Fruit fly (Drosophila melanogaster) whole organism, prepupa: ENCODE data around the gene CG16953.

ENCODE experiments used
- Blimp-1 ChIP-seq: fragments of 200-800 bp; sonication (Bioruptor generic); optimal IDR thresholded peaks from 3 replicates; lab custom pipeline; 2017; ENCODE audit warnings: missing biosample characterization, missing genetic modification characterization, mild to moderate bottlenecking, moderate library complexity, missing genetic modification reagents
- CG10631 ChIP-seq: fragments of 200-800 bp; sonication (Bioruptor generic); optimal IDR thresholded peaks from 2 replicates; lab custom pipeline; 2016; ENCODE audit warnings: missing biosample characterization, missing genetic modification characterization
- CG10669 ChIP-seq: fragments of 200-800 bp; sonication (Bioruptor generic); optimal IDR thresholded peaks from 3 replicates; lab custom pipeline; 2018; ENCODE audit warnings: missing biosample characterization, mild to moderate bottlenecking, missing genetic modification characterization, moderate library complexity
- CG11762 ChIP-seq: fragments of 200-800 bp; sonication (Bioruptor generic); optimal IDR thresholded peaks from 3 replicates; lab custom pipeline; 2016; ENCODE audit warnings: missing biosample characterization, missing genetic modification characterization; ENCODE audit not compliant: insufficient read depth
- CG11902 ChIP-seq: fragments of 200-800 bp; sonication (Bioruptor generic); optimal IDR thresholded peaks from 3 replicates; lab custom pipeline; 2016; ENCODE audit warnings: missing biosample characterization, missing genetic modification characterization
- CG15336 ChIP-seq: fragments of 200-800 bp; sonication (Bioruptor generic); IDR thresholded peaks from 2 replicates; pipeline ENCODE4 v1.3.6; 2022; ENCODE audit warnings: missing biosample characterization, missing genetic modification characterization
- CG1621 ChIP-seq: fragments of 200-800 bp; sonication (Bioruptor generic); optimal IDR thresholded peaks from 3 replicates; lab custom pipeline; 2018; ENCODE audit warnings: missing biosample characterization, mild to moderate bottlenecking, missing genetic modification characterization
- CG16779 ChIP-seq: fragments of 200-800 bp; sonication (Bioruptor generic); optimal IDR thresholded peaks from 3 replicates; lab custom pipeline; 2017; ENCODE audit warnings: missing biosample characterization, mild to moderate bottlenecking, missing genetic modification characterization
- CG31627 ChIP-seq: fragments of 200-800 bp; sonication (Bioruptor generic); optimal IDR thresholded peaks from 3 replicates; lab custom pipeline; 2016; ENCODE audit warnings: missing biosample characterization, missing genetic modification characterization
- CG32006 ChIP-seq: fragments of 200-800 bp; sonication (Bioruptor generic); optimal IDR thresholded peaks from 3 replicates; lab custom pipeline; 2017; ENCODE audit warnings: missing biosample characterization, mild to moderate bottlenecking, missing genetic modification characterization
- CG3919 ChIP-seq: fragments of 200-800 bp; sonication (Bioruptor generic); optimal IDR thresholded peaks from 3 replicates; lab custom pipeline; 2016; ENCODE audit warnings: missing biosample characterization, missing genetic modification characterization
- CG4318 ChIP-seq: fragments of 200-800 bp; sonication (Bioruptor generic); optimal IDR thresholded peaks from 3 replicates; lab custom pipeline; 2017; ENCODE audit warnings: missing biosample characterization, mild to moderate bottlenecking, missing genetic modification characterization
- CG6163 ChIP-seq: fragments of 200-800 bp; sonication (Bioruptor generic); IDR thresholded peaks from 3 replicates; pipeline ENCODE4 v1.3.6; 2022; ENCODE audit warnings: missing biosample characterization, missing genetic modification characterization
- CG6276 ChIP-seq: fragments of 200-800 bp; sonication (Bioruptor generic); optimal IDR thresholded peaks from 2 replicates; lab custom pipeline; 2017; ENCODE audit warnings: missing biosample characterization, mild to moderate bottlenecking, missing genetic modification characterization
- CG6792 ChIP-seq: fragments of 200-800 bp; sonication (Bioruptor generic); optimal IDR thresholded peaks from 3 replicates; lab custom pipeline; 2016; ENCODE audit warnings: missing biosample characterization, missing genetic modification characterization
- CG6854 ChIP-seq: fragments of 200-800 bp; sonication (Bioruptor generic); optimal IDR thresholded peaks from 2 replicates; lab custom pipeline; 2017; ENCODE audit warnings: missing biosample characterization, mild to moderate bottlenecking, missing genetic modification characterization
- CG7368 ChIP-seq: fragments of 200-800 bp; sonication (Bioruptor generic); optimal IDR thresholded peaks from 3 replicates; lab custom pipeline; 2016; ENCODE audit warnings: missing biosample characterization, missing genetic modification characterization
- CG8119 ChIP-seq: fragments of 200-800 bp; sonication (Bioruptor generic); IDR thresholded peaks from 3 replicates; pipeline ENCODE4 v1.3.6; 2022; ENCODE audit warnings: missing biosample characterization, missing genetic modification characterization
- CG8319 ChIP-seq: fragments of 200-800 bp; sonication (Bioruptor generic); optimal IDR thresholded peaks from 3 replicates; lab custom pipeline; 2016; ENCODE audit warnings: missing biosample characterization, missing genetic modification characterization
- CG9139 ChIP-seq: fragments of 200-800 bp; sonication (Bioruptor generic); optimal IDR thresholded peaks from 3 replicates; lab custom pipeline; 2017; ENCODE audit warnings: missing biosample characterization, mild to moderate bottlenecking, missing genetic modification characterization
- Eip75B ChIP-seq: fragments of 200-800 bp; sonication (Bioruptor generic); optimal IDR thresholded peaks from 3 replicates; lab custom pipeline; 2016; ENCODE audit warnings: missing biosample characterization, missing genetic modification characterization
- Eip93F ChIP-seq: fragments of 200-800 bp; sonication (Bioruptor generic); optimal IDR thresholded peaks from 2 replicates; lab custom pipeline; 2016; ENCODE audit warnings: missing biosample characterization, mild to moderate bottlenecking, missing genetic modification characterization
- Ets21C ChIP-seq: fragments of 200-800 bp; sonication (Bioruptor generic); optimal IDR thresholded peaks from 3 replicates; lab custom pipeline; 2016; ENCODE audit warnings: missing biosample characterization, missing genetic modification characterization
- Gug ChIP-seq: fragments of 200-800 bp; sonication (Bioruptor generic); IDR thresholded peaks from 2 replicates; pipeline ENCODE4 v1.3.6; 2022; ENCODE audit warnings: missing biosample characterization, missing genetic modification characterization
- Hr39 ChIP-seq: fragments of 200-800 bp; sonication (Bioruptor generic); optimal IDR thresholded peaks from 2 replicates; lab custom pipeline; 2016; ENCODE audit warnings: missing biosample characterization, missing genetic modification characterization
- Hr4 ChIP-seq: fragments of 200-800 bp; sonication (Bioruptor generic); optimal IDR thresholded peaks from 3 replicates; lab custom pipeline; 2016; ENCODE audit warnings: missing biosample characterization, missing genetic modification characterization
- Lpt ChIP-seq: fragments of 200-800 bp; sonication (Bioruptor generic); optimal IDR thresholded peaks from 3 replicates; lab custom pipeline; 2016; ENCODE audit warnings: missing biosample characterization, missing genetic modification characterization
- Met ChIP-seq: fragments of 200-800 bp; sonication (Bioruptor generic); optimal IDR thresholded peaks from 3 replicates; lab custom pipeline; 2016; ENCODE audit warnings: missing biosample characterization, missing genetic modification characterization
- Smox ChIP-seq: fragments of 200-800 bp; sonication (Bioruptor generic); optimal IDR thresholded peaks from 3 replicates; lab custom pipeline; 2016; ENCODE audit warnings: missing biosample characterization, missing genetic modification characterization
- Sox102F ChIP-seq: fragments of 200-800 bp; sonication (Bioruptor generic); optimal IDR thresholded peaks from 2 replicates; lab custom pipeline; 2016; ENCODE audit warnings: missing biosample characterization, mild to moderate bottlenecking, missing genetic modification characterization
- Sox14 ChIP-seq: fragments of 200-800 bp; sonication (Bioruptor generic); optimal IDR thresholded peaks from 3 replicates; lab custom pipeline; 2016; ENCODE audit warnings: missing biosample characterization, missing genetic modification characterization
- achi ChIP-seq: fragments of 200-800 bp; sonication (Bioruptor generic); optimal IDR thresholded peaks from 3 replicates; lab custom pipeline; 2016; ENCODE audit warnings: missing biosample characterization, missing genetic modification characterization
- acj6 ChIP-seq: fragments of 200-800 bp; sonication (Bioruptor generic); optimal IDR thresholded peaks from 3 replicates; lab custom pipeline; 2016; ENCODE audit warnings: missing biosample characterization, missing genetic modification characterization
- cyc ChIP-seq: fragments of 200-800 bp; sonication (Bioruptor generic); optimal IDR thresholded peaks from 3 replicates; lab custom pipeline; 2016; ENCODE audit warnings: missing biosample characterization, missing genetic modification characterization
- dac ChIP-seq: fragments of 200-800 bp; sonication (Bioruptor generic); optimal IDR thresholded peaks from 2 replicates; lab custom pipeline; 2017; ENCODE audit warnings: missing biosample characterization, mild to moderate bottlenecking, missing genetic modification characterization
- dsx ChIP-seq: fragments of 200-800 bp; optimal IDR thresholded peaks from 3 replicates; lab custom pipeline; 2019; ENCODE audit warnings: missing biosample characterization, mild to moderate bottlenecking, missing genetic modification characterization, moderate library complexity; ENCODE audit not compliant: poor library complexity, severe bottlenecking
- eg ChIP-seq: fragments of 200-800 bp; sonication (Bioruptor generic); IDR thresholded peaks from 3 replicates; pipeline ENCODE4 v1.3.6; 2022; ENCODE audit warnings: missing biosample characterization, missing genetic modification characterization
- esn ChIP-seq: fragments of 200-800 bp; sonication (Bioruptor generic); optimal IDR thresholded peaks from 2 replicates; lab custom pipeline; 2016; ENCODE audit warnings: missing biosample characterization, mild to moderate bottlenecking, missing genetic modification characterization, moderate library complexity
- fd59A ChIP-seq: fragments of 200-800 bp; sonication (Bioruptor generic); optimal IDR thresholded peaks from 2 replicates; lab custom pipeline; 2017; ENCODE audit warnings: missing biosample characterization, mild to moderate bottlenecking, missing genetic modification characterization, missing genetic modification reagents
- fd85E ChIP-seq: fragments of 200-800 bp; sonication (Bioruptor generic); optimal IDR thresholded peaks from 3 replicates; lab custom pipeline; 2016; ENCODE audit warnings: missing biosample characterization, missing genetic modification characterization
- fkh ChIP-seq: fragments of 200-800 bp; sonication (Bioruptor generic); optimal IDR thresholded peaks from 3 replicates; lab custom pipeline; 2017; ENCODE audit warnings: missing biosample characterization, mild to moderate bottlenecking, missing genetic modification characterization, moderate library complexity
- net ChIP-seq: fragments of 200-800 bp; sonication (Bioruptor generic); optimal IDR thresholded peaks from 3 replicates; lab custom pipeline; 2016; ENCODE audit warnings: missing biosample characterization, missing genetic modification characterization
- pdm3 ChIP-seq: fragments of 200-800 bp; sonication (Bioruptor generic); optimal IDR thresholded peaks from 3 replicates; lab custom pipeline; 2016; ENCODE audit warnings: missing biosample characterization, missing genetic modification characterization
- salr ChIP-seq, 2 experiments: fragments of 200-800 bp; sonication (Bioruptor generic); optimal IDR thresholded peaks; 3 replicates each; lab custom pipeline; 2016 to 2018; ENCODE audit warnings: missing biosample characterization in 2 of 2, missing genetic modification characterization in 2 of 2, mild to moderate bottlenecking in 1 of 2
- spab ChIP-seq: fragments of 200-800 bp; sonication (Bioruptor generic); optimal IDR thresholded peaks from 2 replicates; lab custom pipeline; 2017; ENCODE audit warnings: missing biosample characterization, mild to moderate bottlenecking, missing genetic modification characterization, missing genetic modification reagents
- ss ChIP-seq, 2 experiments: fragments of 200-800 bp; sonication (Bioruptor generic); optimal IDR thresholded peaks; 2 replicates in 1 of 2; 3 replicates in 1 of 2; lab custom pipeline; 2017 to 2018; ENCODE audit warnings: mild to moderate bottlenecking in 2 of 2, missing biosample characterization in 2 of 2, missing genetic modification characterization in 2 of 2, moderate library complexity in 1 of 2
- svp ChIP-seq: fragments of 200-800 bp; sonication (Bioruptor generic); peaks from one replicate; lab custom pipeline; 2016; ENCODE audit warnings: missing biosample characterization, missing genetic modification characterization
- topi ChIP-seq: fragments of 200-800 bp; sonication (Bioruptor generic); optimal IDR thresholded peaks from 3 replicates; lab custom pipeline; 2016; ENCODE audit warnings: missing biosample characterization, missing genetic modification characterization
- vri ChIP-seq: fragments of 200-800 bp; sonication (Bioruptor generic); optimal IDR thresholded peaks from 3 replicates; lab custom pipeline; 2016; ENCODE audit warnings: missing biosample characterization, mild to moderate bottlenecking, missing genetic modification characterization

Gene CG16953

dm6 chr3R:20548255-20548654 is 37.4 kb downstream of the CG16953 start:
- no peak for TF ChIP-seq eg (GFP tag; lab: Robert Waterston, UW)
- no peak for TF ChIP-seq dsx
- no peak for TF ChIP-seq dac (GFP tag; lab: Kevin White, UChicago)
- peak; percentile 69 for TF ChIP-seq fkh (GFP tag; lab: Kevin White, UChicago)
- peak; percentile 88 for TF ChIP-seq svp (GFP tag; lab: Kevin White, UChicago)
- TF ChIP-seq CG3919 (GFP tag; lab: Kevin White, UChicago), result no peak
- TF ChIP-seq CG10669 (GFP tag; lab: Kevin White, UChicago), result no peak
- no peak for TF ChIP-seq CG11902 (GFP tag; lab: Kevin White, UChicago)

- TF ChIP-seq cyc (GFP tag; lab: Kevin White, UChicago) (no peak), vri (GFP tag; lab: Kevin White, UChicago) (no peak), CG11762 (no peak), CG3919 (GFP tag; lab: Kevin White, UChicago) (no peak), fd59A (no peak), Ets21C (GFP tag; lab: Kevin White, UChicago) (no peak), dac (GFP tag; lab: Kevin White, UChicago) (no peak), ss (GFP tag; optimal IDR thresholded peaks at IDR 0.05; lab: Kevin White, UChicago) (peak; percentile 46 to 70), Blimp-1 (GFP tag; lab: Kevin White, UChicago) (no peak), CG11902 (GFP tag; lab: Kevin White, UChicago) (no peak), dsx (peak; percentile 5), CG8119 (GFP tag; lab: Robert Waterston, UW) (0 out of 3 replicates have a peak, but pooled peaks have one; percentile 23), Sox102F (no peak), acj6 (GFP tag; lab: Kevin White, UChicago) (no peak), achi (GFP tag; lab: Kevin White, UChicago) (no peak), CG15336 (GFP tag; lab: Robert Waterston, UW) (0 out of 2 replicates have a peak, but pooled peaks have one; percentile 13), CG16779 (tag; lab: Kevin White, UChicago) (peak; percentile 17), Eip75B (GFP tag; lab: Kevin White, UChicago) (no peak), topi (GFP tag; lab: Kevin White, UChicago) (no peak), Lpt (GFP tag; lab: Kevin White, UChicago) (no peak), Smox (no peak), CG7368 (GFP tag; lab: Kevin White, UChicago) (no peak), CG31627 (GFP tag; lab: Kevin White, UChicago) (no peak), CG10631 (GFP tag; lab: Kevin White, UChicago) (no peak), Eip93F (GFP tag; lab: Kevin White, UChicago) (no peak), Gug (GFP tag; lab: Robert Waterston, UW) (no peak), CG9139 (GFP tag; lab: Kevin White, UChicago) (no peak), Sox14 (GFP tag; lab: Kevin White, UChicago) (peak; percentile 20), Hr4 (GFP tag; lab: Kevin White, UChicago) (no peak), svp (GFP tag; lab: Kevin White, UChicago) (no peak), CG6854 (GFP tag; lab: Kevin White, UChicago) (no peak), CG4318 (GFP tag; lab: Kevin White, UChicago) (no peak), salr (GFP tag; optimal IDR thresholded peaks at IDR 0.05; lab: Kevin White, UChicago) (no peak), esn (no peak), pdm3 (GFP tag; lab: Kevin White, UChicago) (no peak), spab (GFP tag; lab: Kevin White, UChicago) (peak; percentile 12), CG10669 (GFP tag; lab: Kevin White, UChicago) (no peak), Met (no peak), Hr39 (GFP tag; lab: Kevin White, UChicago) (no peak), eg (GFP tag; lab: Robert Waterston, UW) (peak; percentile 49; the same call in 1 of the 3 replicates), CG6792 (GFP tag; lab: Kevin White, UChicago) (no peak), fkh (GFP tag; lab: Kevin White, UChicago) (no peak), CG1621 (tag; lab: Kevin White, UChicago) (peak; percentile 11), fd85E (GFP tag; lab: Kevin White, UChicago) (no peak), CG6163 (GFP tag; lab: Robert Waterston, UW) (peak; percentile 58; the same call in 2 of the 3 replicates), CG8319 (GFP tag; lab: Kevin White, UChicago) (no peak), CG32006 (no peak), net (no peak), CG6276 (GFP tag; lab: Kevin White, UChicago) (no peak)
Observed at dm6 chr3R:20547758-20548157, 37.9 kb downstream of the CG16953 start.
